Fruit fly (Drosophila melanogaster): ENCODE data around the gene Or2a.

Or2a gene

dm6 chrX:2245931-2246330 is at the start of gene Or2a:
Gene Or2a, plus strand, starts transcription at chrX:2246231.
- no peak for TF ChIP-seq noc (tag; optimal IDR thresholded peaks at IDR 0.05)

DNA sequence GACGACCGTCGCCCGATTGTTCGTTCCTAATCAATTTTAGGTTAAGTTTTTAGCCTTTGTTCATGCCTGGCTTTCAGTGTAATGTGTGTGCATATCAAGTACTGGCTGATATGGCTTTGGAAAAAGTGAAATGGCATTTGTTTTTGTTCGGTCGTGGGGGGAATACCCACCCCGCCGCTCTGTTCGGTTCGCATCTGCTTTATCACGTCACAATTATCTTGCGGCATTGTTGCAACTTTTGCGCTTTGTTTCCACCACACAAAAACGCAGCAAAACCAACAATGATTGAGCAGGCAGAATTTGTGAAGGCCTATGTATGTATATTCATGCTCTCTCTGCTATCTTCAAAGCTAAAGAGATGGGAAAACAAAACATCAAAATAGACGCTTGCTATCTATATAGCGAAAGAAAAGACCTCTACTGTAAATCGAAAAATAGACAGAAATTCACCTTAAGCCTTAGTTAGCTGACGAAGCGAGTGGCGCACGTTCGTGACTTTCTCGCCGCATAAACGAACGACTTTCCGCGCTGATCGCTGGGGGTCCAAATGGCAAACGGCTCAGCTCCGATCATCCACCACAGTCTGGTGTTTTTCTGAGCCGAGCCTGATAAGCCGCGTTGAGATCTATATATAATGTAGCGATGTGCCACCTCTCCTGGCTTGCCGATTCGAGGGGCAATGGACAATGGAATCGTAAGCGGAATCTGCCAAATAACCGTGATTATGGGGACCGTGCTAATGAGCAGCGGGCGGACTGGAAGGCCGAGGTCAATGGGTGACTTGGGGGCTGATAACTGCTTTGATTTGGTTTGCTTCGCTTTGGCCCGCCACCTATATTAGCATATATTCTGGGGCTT is 48.4 kb upstream of the Or2a start:
- TF ChIP-seq noc (tag; optimal IDR thresholded peaks at IDR 0.05) = no peak

DNA sequence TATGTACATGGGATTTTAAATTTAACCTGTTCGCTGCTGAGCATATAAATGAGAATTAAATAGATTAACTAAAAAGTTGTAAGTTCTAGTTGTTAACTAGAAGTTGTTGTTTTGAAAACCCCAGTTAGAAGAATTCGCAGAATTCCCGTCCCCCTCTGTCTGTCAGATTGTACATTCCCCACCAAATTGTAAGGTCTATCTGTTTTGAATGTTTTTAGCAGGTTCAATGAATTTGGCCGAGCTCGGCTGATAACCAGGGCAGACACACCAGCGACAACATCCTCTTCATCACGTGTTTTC is 47.8 kb upstream of the Or2a start:
- TF ChIP-seq noc (tag; optimal IDR thresholded peaks at IDR 0.05) = no peak

dm6 chrX:2199303-2199702 is 46.7 kb upstream of the Or2a start:
- TF ChIP-seq noc (tag; optimal IDR thresholded peaks at IDR 0.05) = peak; percentile 33

DNA sequence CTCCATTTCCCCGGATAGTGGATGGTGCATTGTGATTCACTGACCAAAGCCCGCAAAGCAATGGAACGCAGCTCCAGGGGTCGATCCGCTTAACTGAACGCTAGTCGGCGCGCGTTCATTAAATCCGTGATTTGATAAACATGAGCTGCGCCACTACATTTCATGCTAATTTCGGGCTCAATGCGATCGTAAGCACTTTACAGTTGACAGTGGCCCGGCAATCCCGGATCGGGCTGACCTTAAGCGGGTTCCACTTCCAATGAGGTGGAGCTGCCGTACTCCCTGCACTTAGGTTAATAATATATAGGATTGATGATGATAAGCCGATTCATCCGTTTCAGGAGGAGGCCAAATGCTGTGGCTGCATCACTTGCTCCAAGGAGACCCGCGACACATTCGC is 42.3 kb upstream of the Or2a start, which contains the start of gene FarO:
FarO (minus strand) TSS at position 101 of the 400 bp plus-strand sequence.
- TF ChIP-seq noc (tag; optimal IDR thresholded peaks at IDR 0.05) = no peak

DNA sequence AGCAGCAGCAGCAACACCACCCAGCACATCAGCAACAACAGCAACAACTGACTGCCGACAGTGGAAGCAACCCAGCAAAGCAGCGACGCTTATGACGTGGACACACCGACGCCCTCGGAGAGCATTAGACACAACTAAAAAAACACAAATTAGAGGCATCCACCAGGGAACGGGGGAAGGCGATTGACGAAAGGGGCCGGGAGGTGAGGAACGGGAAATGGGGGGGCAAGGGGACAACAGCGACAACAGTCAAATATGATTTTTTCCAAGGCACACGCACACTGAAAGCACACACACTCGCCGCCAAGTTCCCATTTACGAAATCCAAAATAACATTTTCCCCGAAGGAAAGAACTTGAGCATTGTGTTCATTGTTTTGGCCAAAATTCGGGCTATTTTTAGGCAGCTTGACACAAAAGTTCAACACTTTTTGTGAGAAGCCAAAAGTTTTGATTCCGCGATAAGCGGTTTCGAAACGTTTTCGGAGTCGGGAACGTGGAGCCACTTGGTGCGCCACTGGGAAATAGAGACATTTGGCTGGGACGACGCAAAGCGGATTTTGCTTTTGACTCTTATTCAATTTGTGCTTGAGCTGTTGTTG is 37.3 kb upstream of the Or2a start:
- TF ChIP-seq noc (tag; optimal IDR thresholded peaks at IDR 0.05) = no peak

- no peak for TF ChIP-seq noc (tag; optimal IDR thresholded peaks at IDR 0.05)
Measured at dm6 chrX:2212327-2212820, 33.7 kb upstream of the Or2a start.

DNA sequence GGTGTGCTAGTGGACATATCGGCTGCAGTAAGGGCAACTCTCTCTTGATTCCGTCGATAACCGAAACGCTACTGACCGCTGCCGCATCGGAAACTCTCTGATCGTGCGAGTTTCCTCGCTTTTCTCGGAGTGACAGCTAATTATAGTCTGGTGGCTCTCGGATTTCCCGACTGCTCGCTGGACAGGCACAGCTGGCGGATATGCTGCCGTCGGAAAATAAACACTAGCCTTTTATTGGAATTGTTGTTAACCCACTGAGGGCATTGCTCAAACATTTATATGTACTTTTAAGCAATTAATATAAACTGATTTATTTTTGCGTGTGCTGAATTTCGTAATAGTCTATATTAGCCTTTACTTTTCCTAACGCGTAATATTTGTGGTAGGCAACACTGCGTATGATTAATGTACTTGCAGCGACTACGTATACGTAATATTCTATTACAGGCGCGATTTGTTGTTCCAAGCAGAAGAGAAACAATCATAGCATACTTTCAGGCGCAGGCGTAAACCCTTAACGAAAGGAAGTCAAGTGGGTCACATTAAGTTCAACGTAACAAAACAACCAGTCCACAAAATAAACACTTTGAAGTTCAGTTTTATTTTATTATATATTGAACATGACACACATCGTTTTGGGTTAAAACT is 32.1 kb upstream of the Or2a start, which contains the start of gene SmydA-8:
SmydA-8 (minus strand) TSS at position 51 of the 648 bp plus-strand sequence.
- no peak for TF ChIP-seq noc (tag; optimal IDR thresholded peaks at IDR 0.05)

DNA sequence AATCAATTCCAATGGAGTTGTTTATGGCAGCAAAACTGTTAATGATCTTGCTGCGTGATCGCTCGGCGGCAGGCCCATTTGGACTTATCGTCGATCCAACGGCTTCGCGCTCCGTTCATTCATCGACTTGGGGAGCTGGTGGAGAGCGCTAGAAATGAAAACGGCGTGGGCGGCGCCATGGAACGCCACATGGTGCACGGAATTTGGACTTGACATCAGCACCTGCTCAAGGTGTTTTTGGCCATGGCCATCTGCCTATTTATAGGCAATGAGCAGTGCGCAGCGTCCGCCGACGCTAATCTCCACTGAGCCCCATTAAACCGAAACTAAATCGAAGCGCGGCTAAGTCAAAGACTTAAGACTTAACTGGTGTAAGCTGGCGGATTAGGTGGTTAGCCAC is 27.6 kb upstream of the Or2a start:
- no peak for TF ChIP-seq noc (tag; optimal IDR thresholded peaks at IDR 0.05)

DNA sequence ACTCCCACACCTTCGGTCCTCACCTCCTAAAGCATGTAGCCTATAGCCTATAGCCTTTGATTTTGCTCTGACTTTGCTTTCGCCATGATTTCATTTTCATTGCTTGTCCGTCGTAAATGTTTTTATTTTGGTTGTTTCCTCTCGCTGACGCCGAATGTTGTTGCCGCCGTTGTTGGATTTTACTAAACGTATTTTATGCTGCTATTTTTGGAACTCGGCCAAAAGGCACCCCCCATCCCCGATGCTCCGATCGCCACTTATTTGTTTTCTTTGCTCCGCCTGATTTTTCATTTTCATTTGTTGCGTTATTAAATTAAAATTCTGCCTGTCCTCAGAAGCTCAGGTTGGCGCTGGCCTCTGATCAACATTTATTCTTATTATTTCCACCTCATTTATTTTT is 26.8 kb upstream of the Or2a start:
- no peak for TF ChIP-seq noc (tag; optimal IDR thresholded peaks at IDR 0.05)

dm6 chrX:2219899-2220298 is 26.1 kb upstream of the Or2a start:
- TF ChIP-seq noc (tag; optimal IDR thresholded peaks at IDR 0.05) = no peak

dm6 chrX:2221598-2221997 is 24.4 kb upstream of the Or2a start:
- no peak for TF ChIP-seq noc (tag; optimal IDR thresholded peaks at IDR 0.05)

- peak; percentile 67 for TF ChIP-seq noc (tag; optimal IDR thresholded peaks at IDR 0.05)
Measured at dm6 chrX:2222181-2222790, 23.7 kb upstream of the Or2a start, which contains the start of gene Vinc. Gene Vinc, minus strand, starts transcription at chrX:2222567.

DNA sequence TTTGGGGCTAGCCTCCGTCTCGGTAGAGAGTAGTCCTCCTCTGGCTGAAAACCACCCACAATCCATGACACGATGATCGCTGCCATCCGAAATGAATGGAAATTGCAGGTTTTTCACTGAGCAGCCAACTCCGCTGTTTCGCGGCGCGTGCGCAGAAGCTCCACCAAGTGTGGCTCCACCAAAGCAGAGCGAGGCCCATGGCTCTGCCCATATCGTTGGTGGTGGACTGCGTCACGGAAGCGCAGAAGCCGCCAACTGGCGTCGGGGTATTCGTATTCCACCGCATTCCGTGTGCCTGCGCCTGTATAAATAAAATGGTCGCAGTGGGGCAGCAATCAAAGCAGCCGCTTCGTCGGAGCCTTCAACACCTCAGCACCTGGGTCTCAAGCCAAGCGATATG is 22.6 kb upstream of the Or2a start, which contains the start of gene CG14052:
CG14052 (plus strand) TSS at position 301 of the 400 bp plus-strand sequence.
- no peak for TF ChIP-seq noc (tag; optimal IDR thresholded peaks at IDR 0.05)

dm6 chrX:2225138-2225537 is 20.9 kb upstream of the Or2a start, which contains the start of gene pcx:
Gene pcx, plus strand, starts transcription at chrX:2225296.
- no peak for TF ChIP-seq noc (tag; optimal IDR thresholded peaks at IDR 0.05)

DNA sequence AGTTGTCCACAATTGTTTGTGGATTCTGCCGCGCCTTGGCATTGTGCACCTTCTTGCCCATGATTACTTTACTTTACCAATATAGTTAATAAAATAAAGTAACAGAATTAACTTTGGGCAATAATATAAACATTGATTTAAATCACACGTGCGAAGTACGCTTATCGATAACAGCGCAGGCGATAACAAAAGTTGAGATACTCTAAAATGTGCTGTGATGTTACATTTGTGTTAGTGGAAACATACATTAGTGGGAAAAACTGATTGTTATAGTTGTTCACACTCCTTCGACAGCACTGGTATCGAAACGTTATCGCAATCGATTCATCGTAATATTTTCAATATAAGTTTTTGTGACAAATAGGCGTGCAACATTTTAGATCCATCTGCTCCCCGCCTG is 4.2 kb upstream of the Or2a start, which contains the start of gene kz:
kz (minus strand) TSS at position 194 of the 400 bp plus-strand sequence.
- TF ChIP-seq noc (tag; optimal IDR thresholded peaks at IDR 0.05) = no peak

Measured in whole organism, larva.